Worm (Caenorhabditis elegans) whole organism, L1 larva: Measurements from ENCODE around the gene daf-38.

ENCODE experiments used
- C04F5.9 ChIP-seq: sonication (generic microtip); optimal IDR thresholded peaks from 2 replicates; lab custom pipeline; 2016; ENCODE audit warnings: missing genetic modification characterization, missing compliant biosample characterization
- F16B12.6 ChIP-seq: fragments of 150-350 bp; optimal IDR thresholded peaks from 2 replicates; lab custom pipeline; 2014; ENCODE audit warnings: missing biosample characterization, missing genetic modification characterization
- ama-1 ChIP-seq: fragments of 150-350 bp; optimal IDR thresholded peaks from 2 replicates; lab custom pipeline; 2014
- blmp-1 ChIP-seq: fragments of 150-350 bp; optimal IDR thresholded peaks from 2 replicates; lab custom pipeline; 2014; ENCODE audit warnings: missing biosample characterization, missing genetic modification characterization
- ceh-63 ChIP-seq: fragments of 200-800 bp; sonication (Bioruptor generic); optimal IDR thresholded peaks from 2 replicates; lab custom pipeline; 2018; ENCODE audit warnings: mild to moderate bottlenecking, missing genetic modification characterization, missing compliant biosample characterization
- ceh-88 ChIP-seq: fragments of 200-800 bp; sonication (Bioruptor generic); IDR thresholded peaks from 2 replicates; pipeline ENCODE4 v1.3.6; 2022; ENCODE audit warnings: missing genetic modification characterization, missing compliant biosample characterization
- ces-1 ChIP-seq: fragments of 150-350 bp; optimal IDR thresholded peaks from 2 replicates; lab custom pipeline; 2014; ENCODE audit warnings: missing biosample characterization, missing genetic modification reagents, missing genetic modification characterization
- dpl-1 ChIP-seq, 3 experiments: fragments of 150-350 bp in 2 of 3; sonication (generic microtip) in 1 of 3; optimal IDR thresholded peaks; 2 replicates each; lab custom pipeline; 2014 to 2017; ENCODE audit warnings: missing biosample characterization in 3 of 3, missing genetic modification characterization in 3 of 3, missing genetic modification reagents in 3 of 3
- efl-1 ChIP-seq, 4 experiments: fragments of 150-350 bp; optimal IDR thresholded peaks in 3 of 4; peaks in 1 of 4; 1 replicate in 1 of 4; 2 replicates in 3 of 4; lab custom pipeline; 2014; ENCODE audit warnings: missing biosample characterization in 2 of 4, missing genetic modification characterization in 2 of 4, missing genetic modification reagents in 2 of 4
- efl-3 ChIP-seq: fragments of 200-800 bp; sonication (Bioruptor generic); optimal IDR thresholded peaks from 2 replicates; lab custom pipeline; 2018; ENCODE audit warnings: mild to moderate bottlenecking, missing genetic modification characterization, missing compliant biosample characterization
- egl-27 ChIP-seq, 2 experiments: fragments of 150-350 bp in 1 of 2; sonication (generic microtip); optimal IDR thresholded peaks; 3 replicates each; lab custom pipeline; 2017 to 2018; ENCODE audit warnings: missing biosample characterization in 2 of 2, missing genetic modification characterization in 2 of 2, missing genetic modification reagents in 2 of 2
- ets-5 ChIP-seq: fragments of 200-800 bp; sonication (Bioruptor generic); IDR thresholded peaks from 2 replicates; pipeline ENCODE4 v1.3.6; 2022; ENCODE audit warnings: missing genetic modification characterization, missing compliant biosample characterization
- hpl-2 ChIP-seq: fragments of 150-350 bp; optimal IDR thresholded peaks from 2 replicates; lab custom pipeline; 2014; ENCODE audit warnings: missing biosample characterization, missing genetic modification reagents, missing genetic modification characterization
- irx-1 ChIP-seq: sonication (generic microtip); optimal IDR thresholded peaks from 2 replicates; lab custom pipeline; 2016; ENCODE audit warnings: missing genetic modification characterization, missing compliant biosample characterization
- jun-1 ChIP-seq: fragments of 150-350 bp; optimal IDR thresholded peaks from 2 replicates; lab custom pipeline; 2014; ENCODE audit warnings: missing biosample characterization, missing genetic modification reagents, missing genetic modification characterization
- lin-13 ChIP-seq: fragments of 150-350 bp; optimal IDR thresholded peaks from 2 replicates; lab custom pipeline; 2014; ENCODE audit warnings: missing biosample characterization, missing genetic modification reagents, missing genetic modification characterization
- lin-14 ChIP-seq: fragments of 200-800 bp; sonication (Bioruptor generic); optimal IDR thresholded peaks from 2 replicates; lab custom pipeline; 2018; ENCODE audit warnings: mild to moderate bottlenecking, missing genetic modification characterization, moderate library complexity, missing compliant biosample characterization
- lin-35 ChIP-seq, 2 experiments: fragments of 150-350 bp; optimal IDR thresholded peaks; 2 replicates each; lab custom pipeline; 2014; ENCODE audit warnings: missing biosample characterization in 2 of 2, missing genetic modification characterization in 2 of 2, missing genetic modification reagents in 2 of 2
- lsy-2 ChIP-seq, 2 experiments: fragments of 150-350 bp; optimal IDR thresholded peaks; 2 replicates each; lab custom pipeline; 2014; ENCODE audit warnings: missing biosample characterization in 2 of 2, missing genetic modification characterization in 2 of 2
- mab-9 ChIP-seq: fragments of 200-800 bp; sonication (Bioruptor generic); IDR thresholded peaks from 2 replicates; pipeline ENCODE4 v1.3.6; 2022; ENCODE audit warnings: missing genetic modification reagents, missing genetic modification characterization, missing compliant biosample characterization
- mef-2 ChIP-seq: fragments of 150-350 bp; optimal IDR thresholded peaks from 2 replicates; lab custom pipeline; 2014; ENCODE audit warnings: missing biosample characterization, missing genetic modification characterization
- mep-1 ChIP-seq: fragments of 150-350 bp; optimal IDR thresholded peaks from 2 replicates; lab custom pipeline; 2014; ENCODE audit warnings: missing biosample characterization, missing genetic modification characterization
- nhr-11 ChIP-seq: fragments of 150-350 bp; optimal IDR thresholded peaks from 2 replicates; lab custom pipeline; 2014; ENCODE audit warnings: missing biosample characterization, missing genetic modification characterization
- nhr-237 ChIP-seq: fragments of 150-350 bp; optimal IDR thresholded peaks from 2 replicates; lab custom pipeline; 2014; ENCODE audit warnings: missing biosample characterization, missing genetic modification characterization
- nhr-47 ChIP-seq: sonication (generic microtip); optimal IDR thresholded peaks from 2 replicates; lab custom pipeline; 2016; ENCODE audit warnings: mild to moderate bottlenecking, missing genetic modification characterization, moderate library complexity, missing compliant biosample characterization
- nhr-71 ChIP-seq: sonication (generic microtip); optimal IDR thresholded peaks from 2 replicates; lab custom pipeline; 2016; ENCODE audit warnings: mild to moderate bottlenecking, missing genetic modification characterization, moderate library complexity, missing compliant biosample characterization
- nhr-76 ChIP-seq: sonication (generic microtip); optimal IDR thresholded peaks from 2 replicates; lab custom pipeline; 2017; ENCODE audit warnings: missing biosample characterization, missing genetic modification characterization
- skn-1 ChIP-seq: fragments of 150-350 bp; optimal IDR thresholded peaks from 2 replicates; lab custom pipeline; 2014; ENCODE audit warnings: missing biosample characterization, missing genetic modification characterization
- snu-23 ChIP-seq: sonication (generic microtip); optimal IDR thresholded peaks from 2 replicates; lab custom pipeline; 2016; ENCODE audit warnings: missing genetic modification characterization, missing compliant biosample characterization
- sox-4 ChIP-seq: sonication (generic microtip); optimal IDR thresholded peaks from 2 replicates; lab custom pipeline; 2016; ENCODE audit warnings: missing genetic modification characterization, missing compliant biosample characterization
- sup-37 ChIP-seq: fragments of 200-800 bp; sonication (Bioruptor generic); optimal IDR thresholded peaks from 2 replicates; lab custom pipeline; 2018; ENCODE audit warnings: mild to moderate bottlenecking, missing genetic modification characterization, missing compliant biosample characterization
- swsn-7 ChIP-seq: sonication (generic microtip); optimal IDR thresholded peaks from 2 replicates; lab custom pipeline; 2016; ENCODE audit warnings: missing genetic modification characterization, missing compliant biosample characterization
- unc-130 ChIP-seq: fragments of 150-350 bp; optimal IDR thresholded peaks from 2 replicates; lab custom pipeline; 2017; ENCODE audit warnings: missing biosample characterization, missing genetic modification characterization, inconsistent platforms
- unc-62 ChIP-seq: fragments of 150-350 bp; optimal IDR thresholded peaks from 2 replicates; lab custom pipeline; 2014; ENCODE audit warnings: missing biosample characterization, missing genetic modification reagents, missing genetic modification characterization
- unc-86 ChIP-seq: sonication (generic microtip); optimal IDR thresholded peaks from 2 replicates; lab custom pipeline; 2016; ENCODE audit warnings: missing genetic modification characterization, missing compliant biosample characterization
- unc-98 ChIP-seq: fragments of 200-800 bp; sonication (Bioruptor generic); IDR thresholded peaks from 2 replicates; pipeline ENCODE4 v1.3.6; 2022; ENCODE audit warnings: missing genetic modification characterization, missing compliant biosample characterization
- xbp-1 ChIP-seq: sonication (generic microtip); optimal IDR thresholded peaks from 2 replicates; lab custom pipeline; 2016; ENCODE audit warnings: missing genetic modification characterization, missing compliant biosample characterization
- zag-1 ChIP-seq: fragments of 150-350 bp; optimal IDR thresholded peaks from 2 replicates; lab custom pipeline; 2014; ENCODE audit warnings: missing biosample characterization, missing genetic modification characterization
- ztf-4 ChIP-seq: fragments of 150-350 bp; optimal IDR thresholded peaks from 2 replicates; lab custom pipeline; 2014; ENCODE audit warnings: missing biosample characterization, missing genetic modification characterization

Gene daf-38

DNA sequence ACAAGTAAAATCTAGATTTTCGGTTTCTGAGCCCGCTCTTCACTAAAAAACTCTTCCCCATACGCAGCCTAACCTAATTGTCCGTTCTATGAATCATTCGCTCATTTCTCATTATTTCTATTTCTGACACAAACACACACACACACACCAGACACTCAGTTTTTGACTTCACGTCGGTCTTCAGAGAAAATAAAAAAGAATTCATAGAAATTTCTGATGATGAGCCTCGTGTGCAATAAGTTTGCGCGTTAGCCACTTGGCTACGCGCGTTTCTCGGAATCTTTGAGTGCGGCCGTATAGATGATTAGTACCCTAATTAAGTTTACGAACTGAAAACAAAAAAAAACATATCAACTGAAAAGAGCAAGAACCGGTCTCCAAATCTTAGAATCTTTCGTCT lies 5.8 kb upstream of the daf-38 start (continued):
- TF ChIP-seq jun-1 (tag; lab: Kevin White, UChicago), result no peak
- TF ChIP-seq sup-37 (GFP tag; lab: Kevin White, UChicago), result no peak
- no peak for TF ChIP-seq blmp-1
- TF ChIP-seq lin-14 (GFP tag; lab: Kevin White, UChicago), result peak; percentile 80
- TF ChIP-seq nhr-47 (tag; lab: Kevin White, UChicago), result peak; percentile 77
- no peak for TF ChIP-seq ets-5 (GFP tag; lab: Robert Waterston, UW)
- TF ChIP-seq skn-1 (tag; lab: Kevin White, UChicago), result no peak
- 0 out of 2 replicates have a peak, but pooled peaks have one; percentile 16 for TF ChIP-seq mab-9 (GFP tag; lab: Robert Waterston, UW)
- no peak for TF ChIP-seq ceh-88 (GFP tag; lab: Robert Waterston, UW)
- TF ChIP-seq unc-130 (tag; lab: Kevin White, UChicago), result no peak
- peak; percentile 33 for TF ChIP-seq swsn-7 (tag; lab: Kevin White, UChicago)
- TF ChIP-seq nhr-71 (tag; lab: Kevin White, UChicago), result peak; percentile 85
- TF ChIP-seq snu-23 (GFP tag; lab: Kevin White, UChicago), result no peak
- no peak for TF ChIP-seq hpl-2 (GFP tag; lab: Kevin White, UChicago)
- TF ChIP-seq dpl-1 (GFP tag; optimal IDR thresholded peaks at IDR 0.05; lab: Kevin White, UChicago), result no peak
- TF ChIP-seq unc-98 (GFP tag; lab: Robert Waterston, UW), result no peak
- TF ChIP-seq lin-35 (GFP tag; optimal IDR thresholded peaks at IDR 0.05; lab: Kevin White, UChicago), result no peak
- peak in 1 of 2 experiments; percentile 22 for TF ChIP-seq lsy-2 (tag; optimal IDR thresholded peaks at IDR 0.05; lab: Kevin White, UChicago)
- no peak for TF ChIP-seq lin-13 (GFP tag; lab: Kevin White, UChicago)
- peak; percentile 23 for TF ChIP-seq mef-2
- no peak for TF ChIP-seq ceh-63 (GFP tag; lab: Kevin White, UChicago)
- no peak for TF ChIP-seq F16B12.6 (tag; lab: Kevin White, UChicago)
- no peak for TF ChIP-seq efl-1 (optimal IDR thresholded peaks at IDR 0.05; lab: Kevin White, UChicago)
- no peak for TF ChIP-seq efl-1 (GFP tag; optimal IDR thresholded peaks at IDR 0.05 in 1 of 2; lab: Kevin White, UChicago)
- TF ChIP-seq nhr-11 (tag; lab: Kevin White, UChicago), result no peak
- no peak for TF ChIP-seq efl-3 (GFP tag; lab: Kevin White, UChicago)
- no peak for TF ChIP-seq ces-1
- TF ChIP-seq egl-27 (tag; optimal IDR thresholded peaks at IDR 0.05; lab: Kevin White, UChicago), result no peak
- no peak for TF ChIP-seq xbp-1 (tag; lab: Kevin White, UChicago)
- no peak for TF ChIP-seq mep-1
- TF ChIP-seq ztf-4 (tag; lab: Kevin White, UChicago), result peak; percentile 11
- TF ChIP-seq sox-4 (tag; lab: Kevin White, UChicago), result peak; percentile 72
- TF ChIP-seq zag-1 (tag; lab: Kevin White, UChicago), result no peak
- peak; percentile 73 for TF ChIP-seq unc-86 (tag; lab: Kevin White, UChicago)

DNA sequence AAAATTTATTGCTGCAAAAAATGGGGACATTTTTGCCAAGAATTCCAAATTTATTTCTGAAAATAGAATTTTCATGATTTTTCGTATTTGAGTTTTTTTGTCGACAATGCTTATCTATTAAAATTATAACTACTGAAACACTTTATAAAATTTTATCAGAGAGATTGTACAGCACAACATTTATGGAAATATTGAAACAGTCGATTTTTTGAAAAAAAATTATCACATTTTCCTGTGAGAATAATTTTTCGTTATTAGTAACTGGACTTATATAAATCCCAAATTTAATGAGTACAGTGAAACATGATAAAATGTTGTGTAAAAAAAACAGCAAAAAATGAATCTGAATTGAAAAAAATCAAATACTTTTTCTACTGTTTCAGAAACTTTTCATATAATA lies 2.4 kb upstream of the daf-38 start:
- no peak for TF ChIP-seq unc-62
- TF ChIP-seq ceh-63 (GFP tag; lab: Kevin White, UChicago), result no peak
- TF ChIP-seq efl-3 (GFP tag; lab: Kevin White, UChicago), result no peak
- no peak for TF ChIP-seq nhr-76 (tag; lab: Kevin White, UChicago)
- no peak for TF ChIP-seq snu-23 (GFP tag; lab: Kevin White, UChicago)
- no peak for TF ChIP-seq ceh-88 (GFP tag; lab: Robert Waterston, UW)
- TF ChIP-seq nhr-237, result no peak
- no peak for TF ChIP-seq irx-1 (tag; lab: Kevin White, UChicago)
- TF ChIP-seq sup-37 (GFP tag; lab: Kevin White, UChicago), result no peak
- no peak for TF ChIP-seq egl-27 (tag; optimal IDR thresholded peaks at IDR 0.05; lab: Kevin White, UChicago)
- TF ChIP-seq C04F5.9, result no peak
- TF ChIP-seq hpl-2 (GFP tag; lab: Kevin White, UChicago), result no peak
- no peak for TF ChIP-seq ama-1 (lab: Kevin White, UChicago)

DNA sequence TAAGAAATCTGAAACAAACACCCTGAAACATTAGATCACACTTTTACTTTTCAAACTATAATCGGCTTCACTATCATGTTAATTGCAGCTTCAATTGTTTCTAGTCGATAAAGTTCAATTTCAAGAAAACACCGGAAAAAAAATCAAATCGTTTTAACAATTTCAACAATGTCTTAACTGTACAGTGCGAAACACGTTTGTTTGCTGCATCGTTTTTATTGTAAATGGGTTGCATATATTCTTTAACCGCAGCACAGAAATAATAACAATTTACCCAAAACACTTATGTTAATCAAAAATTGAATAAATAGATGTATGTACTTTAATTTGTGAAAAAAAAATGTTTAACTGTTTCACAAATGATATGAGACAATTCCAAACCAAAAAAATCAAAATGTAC lies 24.2 kb downstream of the daf-38 start:
- TF ChIP-seq efl-1 (optimal IDR thresholded peaks at IDR 0.05; lab: Kevin White, UChicago) (no peak), efl-1 (GFP tag; optimal IDR thresholded peaks at IDR 0.05 in 1 of 2; lab: Kevin White, UChicago) (peak in 1 of 2 experiments; percentile 60), unc-62 (no peak)
- TF ChIP-seq, all 84 proteins: peak for 1
